Worm (Caenorhabditis elegans) whole organism, L2 larva: Measurements from ENCODE around the gene F26C11.1.

ENCODE experiments used
- C34F6.9 ChIP-seq: fragments of 150-350 bp; optimal IDR thresholded peaks from 2 replicates; lab custom pipeline; 2014; ENCODE audit warnings: missing biosample characterization, missing genetic modification characterization
- F13H6.1 ChIP-seq: sonication (generic microtip); optimal IDR thresholded peaks from 2 replicates; lab custom pipeline; 2016; ENCODE audit warnings: missing genetic modification characterization, missing compliant biosample characterization
- R02D3.7 ChIP-seq: fragments of 150-350 bp; optimal IDR thresholded peaks from 2 replicates; lab custom pipeline; 2014; ENCODE audit warnings: missing biosample characterization, missing genetic modification characterization
- ZK546.5 ChIP-seq: sonication (generic microtip); optimal IDR thresholded peaks from 2 replicates; lab custom pipeline; 2017; ENCODE audit warnings: missing biosample characterization, missing genetic modification characterization
- alr-1 ChIP-seq: fragments of 150-350 bp; optimal IDR thresholded peaks from 2 replicates; lab custom pipeline; 2014; ENCODE audit warnings: missing biosample characterization, missing genetic modification characterization
- aly-2 ChIP-seq: fragments of 150-350 bp; optimal IDR thresholded peaks from 2 replicates; lab custom pipeline; 2014; ENCODE audit warnings: missing biosample characterization, missing genetic modification characterization
- blmp-1 ChIP-seq: sonication (generic microtip); optimal IDR thresholded peaks from 2 replicates; lab custom pipeline; 2017; ENCODE audit warnings: missing genetic modification characterization, mild to moderate bottlenecking, missing compliant biosample characterization, antibody characterized with exemption, moderate library complexity; ENCODE audit not compliant: insufficient read depth
- ceh-16 ChIP-seq: fragments of 150-350 bp; optimal IDR thresholded peaks from 2 replicates; lab custom pipeline; 2014; ENCODE audit warnings: missing biosample characterization, missing genetic modification characterization
- ceh-82 ChIP-seq: fragments of 150-350 bp; optimal IDR thresholded peaks from 2 replicates; lab custom pipeline; 2014; ENCODE audit warnings: missing biosample characterization, missing genetic modification characterization
- crh-2 ChIP-seq: sonication (generic microtip); optimal IDR thresholded peaks from 2 replicates; lab custom pipeline; 2017; ENCODE audit warnings: missing biosample characterization, missing genetic modification characterization
- dmd-4 ChIP-seq: sonication (generic microtip); optimal IDR thresholded peaks from 2 replicates; lab custom pipeline; 2017; ENCODE audit warnings: missing biosample characterization, missing genetic modification characterization
- egl-27 ChIP-seq: sonication (generic microtip); optimal IDR thresholded peaks from 3 replicates; lab custom pipeline; 2017; ENCODE audit warnings: missing biosample characterization, missing genetic modification reagents, missing genetic modification characterization
- elt-1 ChIP-seq: fragments of 150-350 bp; optimal IDR thresholded peaks from 2 replicates; lab custom pipeline; 2014; ENCODE audit warnings: missing biosample characterization, missing genetic modification characterization
- elt-3 ChIP-seq: sonication (generic microtip); optimal IDR thresholded peaks from 2 replicates; lab custom pipeline; 2017; ENCODE audit warnings: missing biosample characterization, missing genetic modification characterization
- fos-1 ChIP-seq: fragments of 150-350 bp; optimal IDR thresholded peaks from 2 replicates; lab custom pipeline; 2014; ENCODE audit warnings: missing biosample characterization, missing genetic modification characterization
- gmeb-1 ChIP-seq: fragments of 150-350 bp; optimal IDR thresholded peaks from 2 replicates; lab custom pipeline; 2014; ENCODE audit warnings: missing biosample characterization, missing genetic modification characterization
- lsy-2 ChIP-seq, 2 experiments: fragments of 150-350 bp in 1 of 2; sonication (generic microtip) in 1 of 2; optimal IDR thresholded peaks; 2 replicates each; lab custom pipeline; 2014 to 2017; ENCODE audit warnings: missing biosample characterization in 2 of 2, missing genetic modification characterization in 2 of 2
- mab-5 ChIP-seq: fragments of 150-350 bp; optimal IDR thresholded peaks from 2 replicates; lab custom pipeline; 2014; ENCODE audit warnings: missing biosample characterization, missing genetic modification characterization
- mdl-1 ChIP-seq, 2 experiments: fragments of 150-350 bp in 1 of 2; sonication (generic microtip) in 1 of 2; optimal IDR thresholded peaks; 2 replicates each; lab custom pipeline; 2017; ENCODE audit warnings: missing biosample characterization in 2 of 2, missing genetic modification characterization in 2 of 2
- nhr-10 ChIP-seq: sonication (generic microtip); optimal IDR thresholded peaks from 2 replicates; lab custom pipeline; 2017; ENCODE audit warnings: missing biosample characterization, missing genetic modification characterization
- nhr-11 ChIP-seq: fragments of 150-350 bp; optimal IDR thresholded peaks from 2 replicates; lab custom pipeline; 2014; ENCODE audit warnings: missing biosample characterization, missing genetic modification characterization
- nhr-12 ChIP-seq: fragments of 150-350 bp; optimal IDR thresholded peaks from 2 replicates; lab custom pipeline; 2014; ENCODE audit warnings: missing biosample characterization, missing genetic modification characterization
- nhr-129 ChIP-seq: fragments of 150-350 bp; optimal IDR thresholded peaks from 2 replicates; lab custom pipeline; 2014; ENCODE audit warnings: missing biosample characterization, missing genetic modification characterization
- nhr-21 ChIP-seq: fragments of 150-350 bp; optimal IDR thresholded peaks from 2 replicates; lab custom pipeline; 2014; ENCODE audit warnings: missing biosample characterization, missing genetic modification characterization
- nhr-23 ChIP-seq: fragments of 150-350 bp; optimal IDR thresholded peaks from 2 replicates; lab custom pipeline; 2014; ENCODE audit warnings: missing biosample characterization, missing genetic modification reagents, missing genetic modification characterization
- nhr-237 ChIP-seq: fragments of 150-350 bp; optimal IDR thresholded peaks from 2 replicates; lab custom pipeline; 2014; ENCODE audit warnings: missing biosample characterization, missing genetic modification characterization
- nhr-25 ChIP-seq: fragments of 150-350 bp; sonication (generic microtip); optimal IDR thresholded peaks from 3 replicates; lab custom pipeline; 2014; ENCODE audit warnings: missing biosample characterization, missing genetic modification characterization
- nhr-6 ChIP-seq: fragments of 150-350 bp; optimal IDR thresholded peaks from 2 replicates; lab custom pipeline; 2014; ENCODE audit warnings: missing biosample characterization, missing genetic modification characterization
- nhr-77 ChIP-seq: fragments of 150-350 bp; optimal IDR thresholded peaks from 2 replicates; lab custom pipeline; 2014; ENCODE audit warnings: missing biosample characterization, missing genetic modification characterization
- peb-1 ChIP-seq: fragments of 150-350 bp; optimal IDR thresholded peaks from 2 replicates; lab custom pipeline; 2014; ENCODE audit warnings: missing biosample characterization, missing genetic modification characterization
- sem-4 ChIP-seq: fragments of 150-350 bp; optimal IDR thresholded peaks from 2 replicates; lab custom pipeline; 2014; ENCODE audit warnings: missing biosample characterization, missing genetic modification reagents, missing genetic modification characterization
- sma-3 ChIP-seq: sonication (generic microtip); optimal IDR thresholded peaks from 2 replicates; lab custom pipeline; 2016; ENCODE audit warnings: missing genetic modification reagents, missing genetic modification characterization, missing compliant biosample characterization
- sma-9 ChIP-seq, 2 experiments: fragments of 150-350 bp in 1 of 2; sonication (generic microtip) in 1 of 2; optimal IDR thresholded peaks; 2 replicates each; lab custom pipeline; 2014 to 2016; ENCODE audit warnings: missing genetic modification characterization in 2 of 2, mild to moderate bottlenecking in 1 of 2, missing biosample characterization in 1 of 2, missing compliant biosample characterization in 1 of 2, missing genetic modification reagents in 1 of 2, moderate library complexity in 1 of 2
- snpc-4 ChIP-seq: fragments of 150-350 bp; optimal IDR thresholded peaks from 2 replicates; lab custom pipeline; 2014; ENCODE audit warnings: missing biosample characterization, missing genetic modification characterization
- unc-55 ChIP-seq: fragments of 150-350 bp; sonication (generic microtip); optimal IDR thresholded peaks from 3 replicates; lab custom pipeline; 2014; ENCODE audit warnings: missing biosample characterization, missing genetic modification reagents, missing genetic modification characterization
- unc-62 ChIP-seq: fragments of 150-350 bp; optimal IDR thresholded peaks from 2 replicates; lab custom pipeline; 2014; ENCODE audit warnings: missing biosample characterization, missing genetic modification reagents, missing genetic modification characterization
- zag-1 ChIP-seq: fragments of 150-350 bp; optimal IDR thresholded peaks from 2 replicates; lab custom pipeline; 2014; ENCODE audit warnings: missing biosample characterization, missing genetic modification characterization
- ztf-1 ChIP-seq: fragments of 200-800 bp; sonication (Bioruptor generic); conservative IDR thresholded peaks from 2 replicates; pipeline ENCODE4 v1.3.6; 2022; ENCODE audit warnings: missing genetic modification characterization, missing compliant biosample characterization
- ztf-11 ChIP-seq: sonication (generic microtip); optimal IDR thresholded peaks from 2 replicates; lab custom pipeline; 2017; ENCODE audit warnings: missing biosample characterization, missing genetic modification characterization
- ztf-4 ChIP-seq: fragments of 150-350 bp; optimal IDR thresholded peaks from 2 replicates; lab custom pipeline; 2014; ENCODE audit warnings: missing biosample characterization, missing genetic modification characterization

Gene F26C11.1

DNA sequence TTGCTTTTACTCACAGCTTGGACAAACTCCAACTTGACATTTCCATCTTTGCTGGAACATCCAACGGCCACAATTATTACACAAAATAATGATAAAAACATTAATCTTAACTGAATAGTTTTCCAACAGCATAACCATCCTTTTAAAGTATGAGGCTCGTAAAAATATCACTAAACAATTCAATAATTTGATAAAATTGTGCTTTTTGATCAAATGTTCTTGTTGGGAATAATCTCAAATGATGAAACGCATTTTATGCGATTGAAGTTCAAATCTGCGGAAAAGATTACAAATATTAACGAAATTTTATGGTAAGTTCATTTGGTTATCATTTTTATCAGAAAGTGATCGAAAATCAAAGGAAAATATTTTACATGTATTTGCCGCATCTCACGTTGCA lies 25.9 kb downstream of the F26C11.1 start, which contains the start of gene pho-10:
Gene pho-10 (minus strand): TSS at position 101 of the 400 bp plus-strand sequence.
- TF ChIP-seq ZK546.5 (no peak), nhr-23 (tag; lab: Kevin White, UChicago) (no peak), alr-1 (tag; lab: Kevin White, UChicago) (no peak), R02D3.7 (tag; lab: Kevin White, UChicago) (no peak), dmd-4 (no peak), snpc-4 (no peak), aly-2 (tag; lab: Kevin White, UChicago) (no peak), ceh-82 (tag; lab: Kevin White, UChicago) (no peak), zag-1 (tag; lab: Kevin White, UChicago) (no peak), sma-3 (GFP tag; lab: Kevin White, UChicago) (no peak), blmp-1 (no peak), nhr-77 (tag; lab: Kevin White, UChicago) (no peak), nhr-6 (tag; lab: Kevin White, UChicago) (no peak), ztf-11 (no peak), sma-9 (GFP tag; optimal IDR thresholded peaks at IDR 0.05; lab: Kevin White, UChicago) (no peak), sma-9 (tag; optimal IDR thresholded peaks at IDR 0.05; lab: Kevin White, UChicago) (no peak), nhr-237 (tag; lab: Kevin White, UChicago) (no peak), fos-1 (tag; lab: Kevin White, UChicago) (no peak), nhr-21 (tag; lab: Kevin White, UChicago) (no peak)
- TF ChIP-seq, all 48 proteins: peak for 0

DNA sequence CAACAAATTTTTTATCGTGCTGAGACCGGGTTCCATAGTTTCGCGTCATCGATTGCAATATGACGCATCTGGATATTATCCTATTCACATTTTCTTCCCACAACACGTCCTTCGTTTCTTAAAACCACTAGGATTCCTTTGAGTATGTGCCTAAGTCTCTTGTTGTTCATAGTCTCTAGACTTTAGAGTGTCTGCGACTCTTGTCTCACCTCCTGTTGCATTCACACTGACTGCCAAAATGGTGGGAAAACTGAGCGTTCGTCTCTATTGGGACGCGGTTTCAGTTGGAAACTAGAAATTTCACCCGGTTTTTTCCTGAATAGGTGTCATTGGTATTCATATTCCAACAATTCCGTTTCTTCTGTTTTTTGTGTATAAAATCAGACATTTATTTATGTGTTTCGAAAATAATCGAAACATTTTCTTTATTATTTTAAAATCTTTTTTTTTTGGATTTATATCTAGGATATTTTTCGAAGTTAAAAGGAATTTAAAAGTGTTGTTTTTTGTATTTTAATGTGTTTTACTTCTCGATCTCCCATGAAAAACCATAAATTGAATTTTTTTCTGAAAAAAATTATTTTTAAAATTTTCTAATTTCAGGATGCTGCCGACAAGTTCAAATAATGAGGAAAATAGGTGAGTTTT lies 27.2 kb downstream of the F26C11.1 start, which contains the start of gene C05C10.2:
Gene C05C10.2 (plus strand): TSS at position 598 of the 648 bp plus-strand sequence.
- no peak for TF ChIP-seq ztf-1 (GFP tag; lab: Robert Waterston, UW)
- no peak for TF ChIP-seq nhr-11
- peak; percentile 4 for TF ChIP-seq nhr-129 (tag; lab: Kevin White, UChicago)
- TF ChIP-seq nhr-237 (tag; lab: Kevin White, UChicago): no peak
- no peak for TF ChIP-seq sem-4 (tag; lab: Kevin White, UChicago)
- TF ChIP-seq C34F6.9 (tag; lab: Kevin White, UChicago): peak; percentile 46
- TF ChIP-seq egl-27 (tag; lab: Kevin White, UChicago): no peak
- TF ChIP-seq unc-55 (GFP tag; lab: Kevin White, UChicago): no peak
- no peak for TF ChIP-seq nhr-10
- TF ChIP-seq mab-5 (tag; lab: Kevin White, UChicago): no peak
- TF ChIP-seq crh-2 (tag; lab: Kevin White, UChicago): no peak
- TF ChIP-seq R02D3.7 (tag; lab: Kevin White, UChicago): no peak
- no peak for TF ChIP-seq gmeb-1 (tag; lab: Kevin White, UChicago)
- TF ChIP-seq ztf-11: no peak
- TF ChIP-seq nhr-77 (tag; lab: Kevin White, UChicago): no peak
- TF ChIP-seq ztf-4 (tag; lab: Kevin White, UChicago): no peak

DNA sequence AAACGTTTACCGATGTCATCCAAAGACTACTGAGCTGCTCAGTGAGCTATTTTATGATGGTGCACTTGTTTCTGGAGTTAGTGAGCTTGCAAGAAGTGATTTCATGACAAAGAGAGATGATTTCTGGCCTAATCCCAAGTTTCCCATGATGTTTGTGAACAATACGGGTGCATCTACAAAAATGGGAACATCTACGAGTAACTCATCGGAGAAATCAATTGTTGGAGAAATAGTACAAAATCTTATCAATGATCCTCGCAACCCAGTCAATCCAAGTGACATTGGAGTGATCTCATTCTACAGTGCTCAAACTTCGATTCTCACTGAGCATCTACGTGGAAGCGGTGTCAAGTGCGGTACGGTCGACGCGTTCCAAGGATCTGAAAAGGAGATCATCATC lies 33.9 kb downstream of the F26C11.1 start:
- TF ChIP-seq peb-1 (tag; lab: Kevin White, UChicago) (no peak), F13H6.1 (no peak), sem-4 (tag; lab: Kevin White, UChicago) (no peak), nhr-12 (tag; lab: Kevin White, UChicago) (no peak), mab-5 (tag; lab: Kevin White, UChicago) (no peak), aly-2 (tag; lab: Kevin White, UChicago) (no peak), snpc-4 (no peak), elt-1 (tag; lab: Kevin White, UChicago) (no peak), sma-3 (GFP tag; lab: Kevin White, UChicago) (no peak), blmp-1 (no peak), ztf-4 (tag; lab: Kevin White, UChicago) (no peak), ztf-11 (no peak)

DNA sequence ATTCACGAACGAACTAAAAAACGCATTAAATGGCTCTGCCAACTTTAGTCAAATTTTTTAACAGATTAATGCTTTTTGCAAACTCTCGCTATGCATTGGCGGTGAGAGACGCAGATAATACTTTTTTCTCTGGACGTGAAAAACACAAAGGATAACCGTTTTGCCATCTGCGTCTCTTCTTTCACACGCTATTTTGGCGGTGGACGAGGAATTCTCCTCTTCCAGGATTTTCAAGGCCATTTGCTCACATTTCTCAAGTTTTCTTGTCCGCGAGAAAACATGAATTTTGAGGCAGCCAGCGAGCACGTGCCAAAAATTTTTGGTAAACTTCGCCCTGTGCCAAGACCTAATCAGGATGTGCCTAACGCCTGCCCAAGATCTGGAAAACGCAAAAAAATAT lies 36.5 kb downstream of the F26C11.1 start:
- TF ChIP-seq mdl-1 (tag; optimal IDR thresholded peaks at IDR 0.05; lab: Kevin White, UChicago): no peak
- TF ChIP-seq nhr-25 (tag; lab: Kevin White, UChicago): no peak
- no peak for TF ChIP-seq ZK546.5
- peak; percentile 43 for TF ChIP-seq nhr-129 (tag; lab: Kevin White, UChicago)
- peak; percentile 52 for TF ChIP-seq C34F6.9 (tag; lab: Kevin White, UChicago)
- no peak for TF ChIP-seq unc-62 (GFP tag; lab: Kevin White, UChicago)
- no peak for TF ChIP-seq nhr-237 (tag; lab: Kevin White, UChicago)
- TF ChIP-seq ceh-16 (tag; lab: Kevin White, UChicago): no peak
- TF ChIP-seq nhr-77 (tag; lab: Kevin White, UChicago): no peak
- no peak for TF ChIP-seq crh-2 (tag; lab: Kevin White, UChicago)
- TF ChIP-seq lsy-2 (tag; optimal IDR thresholded peaks at IDR 0.05; lab: Kevin White, UChicago): peak in 1 of 2 experiments; percentile 52
- TF ChIP-seq sma-9 (GFP tag; optimal IDR thresholded peaks at IDR 0.05; lab: Kevin White, UChicago): peak; percentile 48
- no peak for TF ChIP-seq sma-9 (tag; optimal IDR thresholded peaks at IDR 0.05; lab: Kevin White, UChicago)
- TF ChIP-seq alr-1 (tag; lab: Kevin White, UChicago): no peak
- TF ChIP-seq ztf-11: no peak
- peak; percentile 15 for TF ChIP-seq gmeb-1 (tag; lab: Kevin White, UChicago)
- TF ChIP-seq elt-1 (tag; lab: Kevin White, UChicago): no peak
- TF ChIP-seq F13H6.1: peak; percentile 15
- no peak for TF ChIP-seq ztf-1 (GFP tag; lab: Robert Waterston, UW)
- TF ChIP-seq nhr-12 (tag; lab: Kevin White, UChicago): no peak
- no peak for TF ChIP-seq dmd-4
- TF ChIP-seq elt-3 (tag; lab: Kevin White, UChicago): no peak
- peak; percentile 48 for TF ChIP-seq unc-55 (GFP tag; lab: Kevin White, UChicago)
- TF ChIP-seq ceh-82 (tag; lab: Kevin White, UChicago): no peak
- TF ChIP-seq, all 48 proteins: peak for 7
